Worm (Caenorhabditis elegans): ENCODE results near the gene Y113G7A.12.

ce11 chrV:20138407-20139044 lies 3.9 kb upstream of the Y113G7A.12 start, which contains the start of gene Y113G7A.14:
- TF ChIP-seq eyg-1 (tag; optimal IDR thresholded peaks at IDR 0.05): no peak
- no peak for TF ChIP-seq T23F11.4 (GFP tag; optimal IDR thresholded peaks at IDR 0.05)
- no peak for TF ChIP-seq ceh-9 (tag; optimal IDR thresholded peaks at IDR 0.05)
- no peak for TF ChIP-seq ceh-24 (tag; optimal IDR thresholded peaks at IDR 0.05)
- no peak for TF ChIP-seq unc-55 (GFP tag; optimal IDR thresholded peaks at IDR 0.05)
- TF ChIP-seq elt-4 (tag; optimal IDR thresholded peaks at IDR 0.05): no peak
- no peak for TF ChIP-seq lim-6 (tag; optimal IDR thresholded peaks at IDR 0.05)
- TF ChIP-seq ceh-34 (tag; optimal IDR thresholded peaks at IDR 0.05): no peak
- TF ChIP-seq pag-3 (tag; optimal IDR thresholded peaks at IDR 0.05; ENCODE audit: borderline replicate concordance): no peak
